Worm (Caenorhabditis elegans) whole organism, L2 larva: Measurements from ENCODE around the gene K10H10.5.

Source experiments
- F13H6.1 ChIP-seq: sonication (generic microtip); optimal IDR thresholded peaks from 2 replicates; lab custom pipeline; 2016; ENCODE audit warnings: missing genetic modification characterization, missing compliant biosample characterization
- ZK546.5 ChIP-seq: sonication (generic microtip); optimal IDR thresholded peaks from 2 replicates; lab custom pipeline; 2017; ENCODE audit warnings: missing biosample characterization, missing genetic modification characterization
- ceh-82 ChIP-seq: fragments of 150-350 bp; optimal IDR thresholded peaks from 2 replicates; lab custom pipeline; 2014; ENCODE audit warnings: missing biosample characterization, missing genetic modification characterization
- egl-27 ChIP-seq: sonication (generic microtip); optimal IDR thresholded peaks from 3 replicates; lab custom pipeline; 2017; ENCODE audit warnings: missing biosample characterization, missing genetic modification reagents, missing genetic modification characterization
- lsy-2 ChIP-seq, 2 experiments: fragments of 150-350 bp in 1 of 2; sonication (generic microtip) in 1 of 2; optimal IDR thresholded peaks; 2 replicates each; lab custom pipeline; 2014 to 2017; ENCODE audit warnings: missing biosample characterization in 2 of 2, missing genetic modification characterization in 2 of 2
- mab-5 ChIP-seq: fragments of 150-350 bp; optimal IDR thresholded peaks from 2 replicates; lab custom pipeline; 2014; ENCODE audit warnings: missing biosample characterization, missing genetic modification characterization
- nhr-237 ChIP-seq: fragments of 150-350 bp; optimal IDR thresholded peaks from 2 replicates; lab custom pipeline; 2014; ENCODE audit warnings: missing biosample characterization, missing genetic modification characterization
- sma-9 ChIP-seq, 2 experiments: fragments of 150-350 bp in 1 of 2; sonication (generic microtip) in 1 of 2; optimal IDR thresholded peaks; 2 replicates each; lab custom pipeline; 2014 to 2016; ENCODE audit warnings: missing genetic modification characterization in 2 of 2, mild to moderate bottlenecking in 1 of 2, missing biosample characterization in 1 of 2, missing compliant biosample characterization in 1 of 2, missing genetic modification reagents in 1 of 2, moderate library complexity in 1 of 2

ce11 chrII:14501447-14501846 is at the start of gene K10H10.5:
- TF ChIP-seq sma-9 (GFP tag; optimal IDR thresholded peaks at IDR 0.05; lab: Kevin White, UChicago) (no peak), sma-9 (tag; optimal IDR thresholded peaks at IDR 0.05; lab: Kevin White, UChicago) (no peak), mab-5 (tag; lab: Kevin White, UChicago) (no peak), ceh-82 (tag; lab: Kevin White, UChicago) (no peak), lsy-2 (tag; optimal IDR thresholded peaks at IDR 0.05; lab: Kevin White, UChicago) (no peak), F13H6.1 (tag; lab: Kevin White, UChicago) (no peak), nhr-237 (no peak), ZK546.5 (tag; lab: Kevin White, UChicago) (no peak), egl-27 (no peak)
